Fruit fly (Drosophila melanogaster) whole organism, embryonic: ENCODE data around the gene TwdlN.

Source experiments
- ATbp ChIP-seq: fragments of 200-800 bp; sonication (Bioruptor generic); optimal IDR thresholded peaks from 2 replicates; lab custom pipeline; 2017; ENCODE audit warnings: missing biosample characterization, mild to moderate bottlenecking, missing genetic modification characterization, missing genetic modification reagents
- Adf1 ChIP-seq: fragments of 200-800 bp; sonication (Bioruptor generic); IDR thresholded peaks from 2 replicates; pipeline ENCODE4 v1.3.6; 2022; ENCODE audit warnings: missing biosample characterization, missing genetic modification characterization
- Awh ChIP-seq: fragments of 200-800 bp; sonication (Bioruptor generic); IDR thresholded peaks from 2 replicates; pipeline ENCODE4, ENCODE4 v1.3.6; 2022; ENCODE audit warnings: missing biosample characterization, missing genetic modification characterization
- BtbVII ChIP-seq: fragments of 200-800 bp; sonication (Bioruptor generic); optimal IDR thresholded peaks from 3 replicates; lab custom pipeline; 2017; ENCODE audit warnings: missing biosample characterization, mild to moderate bottlenecking, missing genetic modification characterization
- CG10209 ChIP-seq: fragments of 200-800 bp; sonication (Bioruptor generic); optimal IDR thresholded peaks from 3 replicates; lab custom pipeline; 2017; ENCODE audit warnings: missing biosample characterization, mild to moderate bottlenecking, missing genetic modification characterization, missing genetic modification reagents
- CG10431 ChIP-seq: fragments of 200-800 bp; sonication (Bioruptor generic); optimal IDR thresholded peaks from 3 replicates; lab custom pipeline; 2018; ENCODE audit warnings: missing biosample characterization, mild to moderate bottlenecking, missing genetic modification characterization
- CG10543 ChIP-seq: fragments of 200-800 bp; sonication (Bioruptor generic); optimal IDR thresholded peaks from 3 replicates; lab custom pipeline; 2017; ENCODE audit warnings: missing biosample characterization, mild to moderate bottlenecking, missing genetic modification characterization, moderate library complexity
- CG11247 ChIP-seq: fragments of 200-800 bp; sonication (Bioruptor generic); IDR thresholded peaks from 2 replicates; pipeline ENCODE4 v1.3.6; 2022; ENCODE audit warnings: missing biosample characterization, missing genetic modification characterization
- CG12659 ChIP-seq: fragments of 200-800 bp; sonication (Bioruptor generic); optimal IDR thresholded peaks from 3 replicates; lab custom pipeline; 2017; ENCODE audit warnings: mild to moderate bottlenecking, missing biosample characterization, missing genetic modification reagents, missing genetic modification characterization
- CG12769 ChIP-seq: fragments of 200-800 bp; sonication (Bioruptor generic); optimal IDR thresholded peaks from 2 replicates; lab custom pipeline; 2019; ENCODE audit warnings: missing biosample characterization, mild to moderate bottlenecking, missing genetic modification characterization, moderate library complexity
- CG13624 ChIP-seq: fragments of 200-800 bp; sonication (Bioruptor generic); optimal IDR thresholded peaks from 2 replicates; lab custom pipeline; 2016; ENCODE audit warnings: missing biosample characterization, missing genetic modification characterization
- CG17359 ChIP-seq: fragments of 200-800 bp; sonication (Bioruptor generic); optimal IDR thresholded peaks from 3 replicates; lab custom pipeline; 2018; ENCODE audit warnings: missing biosample characterization, mild to moderate bottlenecking, missing genetic modification characterization, moderate library complexity
- CG2199 ChIP-seq: fragments of 200-800 bp; sonication (Bioruptor generic); IDR thresholded peaks from 3 replicates; pipeline ENCODE4 v1.3.6; 2022; ENCODE audit warnings: missing biosample characterization, missing genetic modification characterization
- CG31224 ChIP-seq: fragments of 200-800 bp; sonication (Bioruptor generic); IDR thresholded peaks from 2 replicates; pipeline ENCODE4 v1.3.6; 2022; ENCODE audit warnings: missing biosample characterization, missing genetic modification characterization
- CG34376 ChIP-seq: fragments of 200-800 bp; sonication (Bioruptor generic); optimal IDR thresholded peaks from 2 replicates; lab custom pipeline; 2018; ENCODE audit warnings: missing biosample characterization, mild to moderate bottlenecking, missing genetic modification characterization
- CG8765 ChIP-seq: fragments of 200-800 bp; sonication (Bioruptor generic); IDR thresholded peaks from 2 replicates; pipeline ENCODE4 v1.3.6; 2022; ENCODE audit warnings: missing biosample characterization, missing genetic modification characterization
- Deaf1 ChIP-seq: fragments of 200-800 bp; optimal IDR thresholded peaks from 3 replicates; lab custom pipeline; 2019; ENCODE audit warnings: missing biosample characterization, mild to moderate bottlenecking, missing genetic modification characterization, moderate library complexity
- ERR ChIP-seq: fragments of 200-800 bp; sonication (Bioruptor generic); optimal IDR thresholded peaks from 2 replicates; lab custom pipeline; 2016; ENCODE audit warnings: missing biosample characterization, missing genetic modification characterization
- GATAe ChIP-seq: fragments of 200-800 bp; sonication (Bioruptor generic); conservative IDR thresholded peaks from 2 replicates; pipeline ENCODE4 v1.3.6; 2022; ENCODE audit warnings: missing biosample characterization, missing genetic modification characterization
- HLH54F ChIP-seq: fragments of 200-800 bp; sonication (Bioruptor generic); optimal IDR thresholded peaks from 3 replicates; lab custom pipeline; 2016; ENCODE audit warnings: missing biosample characterization, missing genetic modification characterization
- Hey ChIP-seq: fragments of 200-800 bp; sonication (Bioruptor generic); optimal IDR thresholded peaks from 3 replicates; lab custom pipeline; 2018; ENCODE audit warnings: missing biosample characterization, mild to moderate bottlenecking, missing genetic modification characterization
- HmgZ ChIP-seq: fragments of 200-800 bp; sonication (Bioruptor generic); optimal IDR thresholded peaks from 2 replicates; lab custom pipeline; 2018; ENCODE audit warnings: missing biosample characterization, mild to moderate bottlenecking, missing genetic modification characterization
- Hr51 ChIP-seq, 2 experiments: fragments of 200-800 bp; sonication (Bioruptor generic); optimal IDR thresholded peaks; 2 replicates in 1 of 2; 3 replicates in 1 of 2; lab custom pipeline; 2016 to 2018; ENCODE audit warnings: missing biosample characterization in 2 of 2, missing genetic modification characterization in 2 of 2, mild to moderate bottlenecking in 1 of 2, moderate library complexity in 1 of 2
- Hr78 ChIP-seq, 2 experiments: fragments of 200-800 bp in 1 of 2; fragments of >200 bp in 1 of 2; sonication (Bioruptor generic) in 1 of 2; optimal IDR thresholded peaks; 2 replicates each; lab custom pipeline; 2017 to 2019; ENCODE audit warnings: missing biosample characterization in 2 of 2, missing genetic modification characterization in 2 of 2, mild to moderate bottlenecking in 1 of 2, moderate library complexity in 1 of 2
- Lim3 ChIP-seq: fragments of 200-800 bp; sonication (Bioruptor generic); IDR thresholded peaks from 2 replicates; pipeline ENCODE4 v1.3.6; 2022; ENCODE audit warnings: missing biosample characterization, missing genetic modification characterization
- MBD-R2 ChIP-seq: fragments of 200-800 bp; sonication (Bioruptor generic); IDR thresholded peaks from 2 replicates; pipeline ENCODE4 v1.3.6; 2022; ENCODE audit warnings: missing biosample characterization, missing genetic modification characterization
- Nf-YA ChIP-seq: fragments of 200-800 bp; sonication (Bioruptor generic); IDR thresholded peaks from 2 replicates; pipeline ENCODE4 v1.3.6; 2022; ENCODE audit warnings: missing biosample characterization, missing genetic modification characterization
- Nf-YC ChIP-seq: fragments of 200-800 bp; optimal IDR thresholded peaks from 3 replicates; lab custom pipeline; 2019; ENCODE audit warnings: missing biosample characterization, mild to moderate bottlenecking, missing genetic modification characterization, moderate library complexity
- Oli ChIP-seq: fragments of 200-800 bp; sonication (Bioruptor generic); optimal IDR thresholded peaks from 2 replicates; lab custom pipeline; 2018; ENCODE audit warnings: missing biosample characterization, mild to moderate bottlenecking, missing genetic modification characterization, moderate library complexity
- Pdp1 ChIP-seq, 2 experiments: fragments of 200-800 bp; sonication (Bioruptor generic); optimal IDR thresholded peaks; 3 replicates each; lab custom pipeline; 2016; ENCODE audit warnings: missing biosample characterization in 2 of 2, missing genetic modification characterization in 2 of 2, mild to moderate bottlenecking in 1 of 2, moderate library complexity in 1 of 2
- Rfx ChIP-seq: fragments of 200-800 bp; sonication (Bioruptor generic); IDR thresholded peaks from 2 replicates; pipeline ENCODE4 v1.3.6; 2022; ENCODE audit warnings: missing biosample characterization, missing genetic modification characterization
- Sox102F ChIP-seq: fragments of 200-800 bp; sonication (Bioruptor generic); optimal IDR thresholded peaks from 2 replicates; lab custom pipeline; 2018; ENCODE audit warnings: missing biosample characterization, mild to moderate bottlenecking, missing genetic modification characterization, moderate library complexity
- Ssrp ChIP-seq: fragments of 200-800 bp; sonication (Bioruptor generic); optimal IDR thresholded peaks from 2 replicates; lab custom pipeline; 2018; ENCODE audit warnings: missing biosample characterization, mild to moderate bottlenecking, missing genetic modification characterization, moderate library complexity
- Trl ChIP-seq, 3 experiments: fragments of >200 bp in 2 of 3; fragments of 200-800 bp in 1 of 3; sonication (Bioruptor generic) in 1 of 3; optimal IDR thresholded peaks; 2 replicates in 1 of 3; 3 replicates in 2 of 3; lab custom pipeline; 2016 to 2017; ENCODE audit warnings: missing biosample characterization in 1 of 3, missing genetic modification characterization in 1 of 3
- ase ChIP-seq: fragments of 200-800 bp; sonication (Bioruptor generic); IDR thresholded peaks from 3 replicates; pipeline ENCODE4 v1.3.6; 2022; ENCODE audit warnings: missing biosample characterization, missing genetic modification characterization
- ci ChIP-seq: fragments of 200-800 bp; sonication (Bioruptor generic); IDR thresholded peaks from 3 replicates; pipeline ENCODE4 v1.3.6; 2022; ENCODE audit warnings: missing biosample characterization, missing genetic modification characterization
- croc ChIP-seq: fragments of 200-800 bp; sonication (Bioruptor generic); conservative IDR thresholded peaks from 3 replicates; pipeline ENCODE4 v1.3.6; 2022; ENCODE audit warnings: missing biosample characterization, missing genetic modification characterization
- exex ChIP-seq: fragments of 200-800 bp; sonication (Bioruptor generic); optimal IDR thresholded peaks from 4 replicates; lab custom pipeline; 2018; ENCODE audit warnings: missing biosample characterization, mild to moderate bottlenecking, missing genetic modification characterization, moderate library complexity
- eyg ChIP-seq: fragments of 200-800 bp; sonication (Bioruptor generic); optimal IDR thresholded peaks from 3 replicates; lab custom pipeline; 2016; ENCODE audit warnings: missing biosample characterization, missing genetic modification characterization
- ftz-f1 ChIP-seq: fragments of 200-800 bp; sonication (Bioruptor generic); optimal IDR thresholded peaks from 2 replicates; lab custom pipeline; 2016; ENCODE audit warnings: missing biosample characterization, missing genetic modification characterization
- gro ChIP-seq: fragments of 200-800 bp; sonication (Bioruptor generic); optimal IDR thresholded peaks from 2 replicates; lab custom pipeline; 2016; ENCODE audit warnings: missing biosample characterization, missing genetic modification characterization
- lab ChIP-seq: fragments of 200-800 bp; sonication (Bioruptor generic); optimal IDR thresholded peaks from 3 replicates; lab custom pipeline; 2017; ENCODE audit warnings: missing biosample characterization, missing genetic modification characterization, mild to moderate bottlenecking, moderate library complexity, missing genetic modification reagents
- lbe ChIP-seq: fragments of 200-800 bp; sonication (Bioruptor generic); optimal IDR thresholded peaks from 2 replicates; lab custom pipeline; 2016; ENCODE audit warnings: missing biosample characterization, mild to moderate bottlenecking, missing genetic modification characterization
- mirr ChIP-seq: fragments of 200-800 bp; sonication (Bioruptor generic); optimal IDR thresholded peaks from 3 replicates; lab custom pipeline; 2018; ENCODE audit warnings: missing biosample characterization, mild to moderate bottlenecking, missing genetic modification characterization
- sd ChIP-seq: fragments of 200-800 bp; sonication (Bioruptor generic); optimal IDR thresholded peaks from 3 replicates; lab custom pipeline; 2018; ENCODE audit warnings: missing biosample characterization, mild to moderate bottlenecking, missing genetic modification characterization, moderate library complexity
- sqz ChIP-seq: fragments of 200-800 bp; sonication (Bioruptor generic); optimal IDR thresholded peaks from 3 replicates; lab custom pipeline; 2018; ENCODE audit warnings: missing biosample characterization, mild to moderate bottlenecking, missing genetic modification characterization
- ssp ChIP-seq: fragments of 200-800 bp; sonication (Bioruptor generic); IDR thresholded peaks from 2 replicates; pipeline ENCODE4 v1.3.6; 2022; ENCODE audit warnings: missing biosample characterization, missing genetic modification characterization
- vnd ChIP-seq: fragments of 200-800 bp; sonication (Bioruptor generic); IDR thresholded peaks from 3 replicates; pipeline ENCODE4 v1.3.6; 2022; ENCODE audit warnings: missing biosample characterization, missing genetic modification characterization; ENCODE audit not compliant: partially characterized antibody

TwdlN gene

DNA sequence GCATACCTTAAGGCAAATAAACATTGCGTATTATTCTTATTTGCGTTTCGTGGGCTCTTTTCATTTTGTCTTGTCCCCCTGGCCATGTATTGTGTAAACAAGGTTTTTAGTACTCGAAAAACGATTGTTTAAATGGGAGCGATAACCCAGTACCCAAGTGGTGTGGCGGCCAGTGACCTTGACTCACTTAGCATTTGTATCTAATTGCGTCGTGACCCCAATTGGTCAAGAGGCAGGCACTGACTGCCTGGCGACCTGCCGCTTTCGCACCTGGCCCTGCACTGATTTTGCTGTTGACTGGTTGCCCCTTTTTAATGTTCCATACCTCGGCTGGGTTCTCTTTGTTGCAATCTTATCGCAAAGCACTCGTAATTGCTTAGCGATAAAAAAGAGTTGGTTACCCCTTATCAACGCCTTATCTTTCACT, 43.5 kb upstream of the TwdlN start (continued):
- TF ChIP-seq Adf1 (GFP tag; lab: Robert Waterston, UW) (peak; percentile 26; the same call in 1 of the 2 replicates), CG11247 (0 out of 2 replicates have a peak, but pooled peaks have one; percentile 7), ssp (GFP tag; lab: Robert Waterston, UW) (0 out of 2 replicates have a peak, but pooled peaks have one; percentile 14), Sox102F (GFP tag; lab: Kevin White, UChicago) (peak; percentile 20), ATbp (GFP tag; lab: Kevin White, UChicago) (peak; percentile 55), CG10431 (GFP tag; lab: Kevin White, UChicago) (no peak), GATAe (GFP tag; lab: Robert Waterston, UW) (peak; percentile 94), Hr51 (GFP tag; optimal IDR thresholded peaks at IDR 0.05; lab: Kevin White, UChicago) (no peak), Hr78 (GFP tag; optimal IDR thresholded peaks at IDR 0.05; lab: Kevin White, UChicago) (peak in 1 of 2 experiments; percentile 40), Deaf1 (tag; lab: Kevin White, UChicago) (peak; percentile 2), Lim3 (GFP tag; lab: Robert Waterston, UW) (0 out of 2 replicates have a peak, but pooled peaks have one; percentile 13), CG31224 (no peak), exex (tag; lab: Kevin White, UChicago) (peak; percentile 93), croc (no peak), Pdp1 (GFP tag; optimal IDR thresholded peaks at IDR 0.05; lab: Kevin White, UChicago) (peak in 1 of 2 experiments; percentile 7), sqz (no peak), CG17359 (tag; lab: Kevin White, UChicago) (peak; percentile 15), Nf-YA (GFP tag; lab: Robert Waterston, UW) (0 out of 2 replicates have a peak, but pooled peaks have one; percentile 17), CG8765 (GFP tag; lab: Robert Waterston, UW) (no peak), Rfx (GFP tag; lab: Robert Waterston, UW) (peak; percentile 23; the same call in 1 of the 2 replicates), mirr (GFP tag; lab: Kevin White, UChicago) (peak; percentile 81), Awh (GFP tag; lab: Robert Waterston, UW) (0 out of 2 replicates have a peak, but pooled peaks have one; percentile 43), lbe (GFP tag; lab: Kevin White, UChicago) (peak; percentile 42), HLH54F (GFP tag; lab: Kevin White, UChicago) (no peak), CG12659 (GFP tag; lab: Kevin White, UChicago) (peak; percentile 11), vnd (0 out of 3 replicates have a peak, but pooled peaks have one; percentile 37), Hey (peak; percentile 58), eyg (GFP tag; lab: Kevin White, UChicago) (peak; percentile 25), CG10209 (GFP tag; lab: Kevin White, UChicago) (peak; percentile 30), ci (GFP tag; lab: Robert Waterston, UW) (0 out of 3 replicates have a peak, but pooled peaks have one; percentile 43), CG10543 (GFP tag; lab: Kevin White, UChicago) (peak; percentile 64), lab (peak; percentile 67), ERR (GFP tag; lab: Kevin White, UChicago) (peak; percentile 11), CG13624 (GFP tag; lab: Kevin White, UChicago) (peak; percentile 25), HmgZ (tag; lab: Kevin White, UChicago) (peak; percentile 32), ftz-f1 (peak; percentile 81), CG12769 (tag; lab: Kevin White, UChicago) (peak; percentile 52)

DNA sequence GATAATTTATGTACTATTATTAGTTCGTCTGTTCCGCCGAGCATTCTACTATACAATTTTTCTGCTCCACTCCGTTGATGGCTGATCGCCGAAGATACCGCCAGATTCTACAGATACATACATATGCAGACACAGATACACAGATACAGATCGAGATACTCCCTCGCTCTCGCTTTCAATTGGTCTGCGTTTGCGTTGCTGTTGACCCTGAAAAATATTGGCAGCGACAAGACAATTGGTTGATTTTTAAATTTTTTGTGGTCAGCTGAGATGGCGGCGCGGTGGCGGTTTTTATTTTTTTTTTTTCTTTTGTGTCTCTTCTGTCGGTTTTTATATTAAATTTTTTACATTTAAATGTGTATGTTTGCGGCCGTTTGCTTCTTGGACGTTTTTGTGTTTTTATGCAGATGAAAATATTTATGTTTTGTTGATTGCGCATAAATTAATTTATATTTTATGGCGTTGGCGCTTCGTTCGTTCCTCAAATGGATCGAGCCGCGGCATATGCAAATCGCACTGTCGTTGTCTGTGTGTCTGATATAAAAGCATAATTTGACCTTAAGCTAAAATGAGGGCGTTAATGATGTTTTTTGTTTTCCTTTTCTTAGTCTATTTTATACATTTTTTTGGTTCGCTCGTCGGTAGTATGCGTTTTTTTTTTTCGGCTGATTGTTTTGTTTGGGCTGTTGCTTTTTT, 37.7 kb upstream of the TwdlN start:
- TF ChIP-seq CG34376 (GFP tag; lab: Kevin White, UChicago) = no peak
- no peak for TF ChIP-seq ase (GFP tag; lab: Robert Waterston, UW)
- no peak for TF ChIP-seq gro (GFP tag; lab: Kevin White, UChicago)
- TF ChIP-seq MBD-R2 = no peak
- TF ChIP-seq Ssrp (tag; lab: Kevin White, UChicago) = no peak
- no peak for TF ChIP-seq Trl (optimal IDR thresholded peaks at IDR 0.05; lab: Kevin White, UChicago)
- TF ChIP-seq Trl (GFP tag; optimal IDR thresholded peaks at IDR 0.05; lab: Kevin White, UChicago) = no peak
- no peak for TF ChIP-seq BtbVII (GFP tag; lab: Kevin White, UChicago)
- peak; percentile 33 for TF ChIP-seq sqz
- TF ChIP-seq Oli = no peak
- peak; percentile 26 for TF ChIP-seq sd (tag; lab: Kevin White, UChicago)
- TF ChIP-seq CG17359 (tag; lab: Kevin White, UChicago) = no peak
- no peak for TF ChIP-seq CG2199
- TF ChIP-seq Nf-YC (tag; lab: Kevin White, UChicago) = peak; percentile 55
